Fruit fly (Drosophila melanogaster): ENCODE results near the gene crim.

The crim gene

DNA sequence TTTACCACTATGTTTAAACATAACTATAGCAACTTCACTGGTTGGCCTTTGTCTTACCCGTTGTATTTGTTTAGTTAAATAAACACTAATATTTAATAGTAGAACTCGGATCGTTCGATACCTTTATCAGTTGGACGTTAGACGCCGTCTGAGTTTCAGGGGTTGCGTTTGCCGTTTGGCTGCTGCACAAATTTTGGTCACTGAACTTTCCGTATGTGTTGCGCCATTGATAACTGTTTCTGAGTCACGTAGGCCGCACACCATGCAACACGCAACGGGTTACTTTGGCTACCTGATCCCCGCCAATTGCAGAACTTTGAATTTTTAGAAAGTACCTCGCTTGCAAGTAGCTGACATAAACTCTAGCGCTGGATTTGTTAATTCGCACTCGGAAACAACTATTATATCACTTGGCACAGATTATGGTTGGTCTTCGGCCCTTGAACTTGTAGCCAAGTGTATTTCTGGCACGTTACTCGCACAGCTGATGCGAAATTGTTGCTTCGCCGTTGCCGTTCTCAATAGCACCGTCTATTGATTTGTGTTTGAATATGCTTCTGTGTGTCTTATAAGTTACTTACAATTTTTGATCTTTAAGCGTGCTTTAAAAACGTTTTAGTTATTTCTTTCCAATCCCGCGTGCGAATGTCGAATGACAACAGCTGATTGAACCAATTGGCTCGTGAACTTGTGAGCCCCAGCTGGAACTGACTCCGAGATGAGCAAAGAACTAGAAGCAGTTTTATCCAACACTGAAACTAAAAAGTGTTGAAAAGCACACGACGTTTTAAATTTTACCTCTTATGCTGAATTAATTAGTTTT, 14.7 kb downstream of the crim start, which contains the start of gene Dph1 (continued):
- TF ChIP-seq CG6765 (GFP tag; optimal IDR thresholded peaks at IDR 0.05) (peak; percentile 16), MESR4 (GFP tag; optimal IDR thresholded peaks at IDR 0.05) (peak; percentile 54), CG8281 (tag; optimal IDR thresholded peaks at IDR 0.05) (peak; percentile 57), CG7928 (GFP tag; optimal IDR thresholded peaks at IDR 0.05) (peak; percentile 14), tgo (GFP tag; IDR thresholded peaks at IDR 0.05) (peak; percentile 87), CG2120 (GFP tag; optimal IDR thresholded peaks at IDR 0.05) (peak; percentile 85), CG5245 (GFP tag; optimal IDR thresholded peaks at IDR 0.05) (peak; percentile 55), CG31365 (tag; optimal IDR thresholded peaks at IDR 0.05) (peak; percentile 74), Hand (GFP tag; optimal IDR thresholded peaks at IDR 0.05) (peak; percentile 59), CG9932 (GFP tag; IDR thresholded peaks at IDR 0.05) (peak; percentile 8; the same call in 1 of the 2 replicates), fu2 (GFP tag; optimal IDR thresholded peaks at IDR 0.05) (peak; percentile 55), Ravus (GFP tag; IDR thresholded peaks at IDR 0.05) (peak; percentile 14; the same call in 1 of the 2 replicates), CG14014 (GFP tag; IDR thresholded peaks at IDR 0.05) (peak; percentile 79), CG6654 (GFP tag; optimal IDR thresholded peaks at IDR 0.05) (peak; percentile 47), amos (GFP tag; IDR thresholded peaks at IDR 0.05; ENCODE audit: partially characterized antibody) (peak; percentile 70; the same call in 1 of the 2 replicates), CG9437 (GFP tag; optimal IDR thresholded peaks at IDR 0.05) (peak; percentile 81), CG8089 (GFP tag; optimal IDR thresholded peaks at IDR 0.05) (peak; percentile 76), da (GFP tag; optimal IDR thresholded peaks at IDR 0.05) (peak; percentile 54), CG16863 (GFP tag; optimal IDR thresholded peaks at IDR 0.05) (peak; percentile 71), gce (GFP tag; IDR thresholded peaks at IDR 0.05) (peak; percentile 87), Camta (GFP tag; optimal IDR thresholded peaks at IDR 0.05) (peak; percentile 61), sima (GFP tag; optimal IDR thresholded peaks at IDR 0.05) (peak; percentile 2), CG32532 (GFP tag; IDR thresholded peaks at IDR 0.05) (peak; percentile 90), pfk (GFP tag; optimal IDR thresholded peaks at IDR 0.05) (peak; percentile 55), ssp (GFP tag; IDR thresholded peaks at IDR 0.05) (peak; percentile 55; the same call in 1 of the 2 replicates), ro (GFP tag; IDR thresholded peaks at IDR 0.05) (0 out of 2 replicates have a peak, but pooled peaks have one; percentile 20), ham (GFP tag; IDR thresholded peaks at IDR 0.05) (peak; percentile 42; the same call in 1 of the 2 replicates), Rx (GFP tag; IDR thresholded peaks at IDR 0.05) (peak; percentile 84), lilli (GFP tag; optimal IDR thresholded peaks at IDR 0.05) (peak; percentile 87), Stat92E (GFP tag; optimal IDR thresholded peaks at IDR 0.05) (peak in 1 of 3 experiments; percentile 92), CG4424 (GFP tag; optimal IDR thresholded peaks at IDR 0.05) (peak; percentile 85), Dbx (GFP tag; IDR thresholded peaks at IDR 0.05) (peak; percentile 48; the same call in 1 of the 3 replicates), mam (GFP tag; optimal IDR thresholded peaks at IDR 0.05) (peak; percentile 80), cwo (GFP tag; optimal IDR thresholded peaks at IDR 0.05) (peak; percentile 85), az2 (GFP tag; optimal IDR thresholded peaks at IDR 0.05) (peak; percentile 83), h (optimal IDR thresholded peaks at IDR 0.05) (no peak), CG7745 (tag; optimal IDR thresholded peaks at IDR 0.05) (peak; percentile 34), CG13894 (tag; optimal IDR thresholded peaks at IDR 0.05) (peak; percentile 17), Deaf1 (tag; optimal IDR thresholded peaks at IDR 0.05) (peak; percentile 49), dimm (GFP tag; IDR thresholded peaks at IDR 0.05) (no peak), al (GFP tag; IDR thresholded peaks at IDR 0.05) (peak; percentile 40; the same call in 1 of the 2 replicates), CkIIα-i1 (GFP tag; IDR thresholded peaks at IDR 0.05) (no peak), sna (GFP tag; IDR thresholded peaks at IDR 0.05; ENCODE audit: partially characterized antibody) (peak; percentile 45), grau (tag; optimal IDR thresholded peaks at IDR 0.05) (peak; percentile 78), CG7987 (GFP tag; optimal IDR thresholded peaks at IDR 0.05) (peak; percentile 59), Sry-δ (GFP tag; optimal IDR thresholded peaks at IDR 0.05) (peak; percentile 23), Gsc (GFP tag; IDR thresholded peaks at IDR 0.05) (no peak), stc (GFP tag; IDR thresholded peaks at IDR 0.05) (peak; percentile 92), Meics (GFP tag; optimal IDR thresholded peaks at IDR 0.05) (peak; percentile 88)

Measured in whole organism, embryonic.